Fruit fly (Drosophila melanogaster): ENCODE results near the gene Oat.

Oat gene

DNA sequence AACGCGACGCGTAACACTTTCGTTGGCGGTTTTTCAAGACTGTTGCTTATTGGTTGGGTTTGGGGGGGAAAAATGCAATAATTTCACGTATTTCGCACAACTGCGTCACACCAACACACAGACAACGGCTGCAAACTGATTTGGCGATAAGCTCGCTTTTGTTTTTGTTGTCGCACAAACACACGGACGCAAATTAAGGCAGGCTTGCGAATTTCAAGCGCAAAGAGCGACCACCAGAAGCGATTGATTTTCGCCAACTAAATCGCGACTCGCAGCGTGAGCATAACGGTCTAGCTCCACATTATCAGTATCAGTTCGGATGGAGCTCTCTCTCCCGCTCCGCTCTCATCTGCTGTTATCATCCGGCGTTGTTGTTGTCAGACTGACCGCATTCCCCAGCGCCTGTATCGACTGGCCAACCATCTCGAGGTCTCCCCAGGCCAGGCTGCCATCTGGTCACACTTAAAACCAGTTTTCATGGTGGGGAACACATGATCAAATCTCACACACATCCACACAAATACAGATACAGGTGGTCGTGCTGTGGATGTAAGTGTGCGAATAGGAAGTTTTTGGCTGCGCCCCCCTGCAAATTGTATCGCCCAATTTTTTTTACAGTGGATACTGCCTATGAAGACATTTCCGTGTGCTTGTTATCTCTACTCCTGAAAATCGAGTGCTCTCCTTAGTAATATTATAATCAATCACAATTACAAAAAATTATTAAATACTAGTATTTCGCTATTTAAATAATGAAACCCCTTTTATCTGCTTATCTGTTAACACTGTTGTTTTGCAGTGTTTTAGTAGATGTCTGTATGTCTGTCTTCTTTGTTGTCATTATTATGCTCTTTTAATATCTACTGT is 16.7 kb downstream of the Oat start:
- TF ChIP-seq CrebA (GFP tag; optimal IDR thresholded peaks at IDR 0.05; ENCODE audit: borderline replicate concordance) (peak; percentile 51), ey (GFP tag; optimal IDR thresholded peaks at IDR 0.05) (peak; percentile 72), jim (GFP tag; optimal IDR thresholded peaks at IDR 0.05) (no peak), dmrt93B (GFP tag; optimal IDR thresholded peaks at IDR 0.05) (peak; percentile 52), OdsH (GFP tag; optimal IDR thresholded peaks at IDR 0.05) (peak; percentile 65), Vsx2 (GFP tag; optimal IDR thresholded peaks at IDR 0.05; ENCODE audit: partially characterized antibody) (peak; percentile 67), brk (GFP tag; optimal IDR thresholded peaks at IDR 0.05) (peak; percentile 48), dl (GFP tag; optimal IDR thresholded peaks at IDR 0.05; ENCODE audit: insufficient read depth in 1 of 2, partially characterized antibody in 2 of 2) (peak; percentile 88 to 91), dsf (GFP tag; optimal IDR thresholded peaks at IDR 0.05; ENCODE audit: borderline replicate concordance) (no peak), GATAd (GFP tag; optimal IDR thresholded peaks at IDR 0.05) (peak; percentile 68), N (GFP tag; optimal IDR thresholded peaks at IDR 0.05) (peak; percentile 3), sv (GFP tag; optimal IDR thresholded peaks at IDR 0.05) (peak; percentile 70), usp (GFP tag; optimal IDR thresholded peaks at IDR 0.05) (no peak), psq (GFP tag; optimal IDR thresholded peaks at IDR 0.05) (peak; percentile 60), Hr78 (GFP tag; optimal IDR thresholded peaks at IDR 0.05) (no peak), woc (GFP tag; optimal IDR thresholded peaks at IDR 0.05) (peak; percentile 50), rgr (GFP tag; optimal IDR thresholded peaks at IDR 0.05) (peak; percentile 73), sage (GFP tag; optimal IDR thresholded peaks at IDR 0.05) (peak; percentile 54), Rel (GFP tag; optimal IDR thresholded peaks at IDR 0.05) (no peak), Rel (tag; optimal IDR thresholded peaks at IDR 0.05) (peak; percentile 96), Abd-B (GFP tag; optimal IDR thresholded peaks at IDR 0.05) (no peak), Dif (GFP tag; optimal IDR thresholded peaks at IDR 0.05; ENCODE audit: partially characterized antibody) (peak; percentile 89), CG9705 (GFP tag; optimal IDR thresholded peaks at IDR 0.05) (no peak), Sp1 (GFP tag; optimal IDR thresholded peaks at IDR 0.05) (peak; percentile 52), pan (optimal IDR thresholded peaks at IDR 0.05) (no peak), lola (GFP tag; optimal IDR thresholded peaks at IDR 0.05) (no peak), Myc (optimal IDR thresholded peaks at IDR 0.05) (no peak), br (GFP tag; optimal IDR thresholded peaks at IDR 0.05) (peak; percentile 44), Jra (GFP tag; optimal IDR thresholded peaks at IDR 0.05) (no peak), CG32264 (GFP tag; optimal IDR thresholded peaks at IDR 0.05) (no peak), tai (GFP tag; optimal IDR thresholded peaks at IDR 0.05) (no peak), Dfd (GFP tag; optimal IDR thresholded peaks at IDR 0.05) (no peak), h (GFP tag; optimal IDR thresholded peaks at IDR 0.05) (peak; percentile 83), fru (GFP tag; optimal IDR thresholded peaks at IDR 0.05) (peak; percentile 59), Hnf4 (GFP tag; optimal IDR thresholded peaks at IDR 0.05) (peak; percentile 46), HLH106 (tag; optimal IDR thresholded peaks at IDR 0.05) (peak; percentile 71), Hr83 (GFP tag; optimal IDR thresholded peaks at IDR 0.05; ENCODE audit: poor library complexity, severe bottlenecking) (peak; percentile 4), Mio (GFP tag; optimal IDR thresholded peaks at IDR 0.05) (no peak), foxo (GFP tag; optimal IDR thresholded peaks at IDR 0.05) (peak in 1 of 2 experiments; percentile 61)

DNA sequence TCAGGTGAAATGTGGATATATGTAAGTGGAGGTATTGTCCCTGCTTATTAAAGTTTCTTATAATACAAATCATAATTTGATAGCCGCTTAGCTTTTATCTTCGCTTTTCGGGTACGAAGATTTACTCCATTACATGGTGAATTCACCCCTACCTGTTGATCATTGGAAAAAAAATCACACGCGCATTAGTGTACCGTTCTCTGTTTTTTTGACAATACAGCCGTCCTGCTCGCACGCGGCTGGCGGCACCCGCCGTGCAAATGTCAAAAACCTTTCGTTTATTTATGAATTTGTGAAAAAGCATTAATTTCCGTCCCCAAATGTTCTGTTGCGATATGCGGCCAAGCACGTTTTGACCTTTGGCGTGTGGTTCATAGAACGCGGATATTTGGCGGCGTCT is 17.8 kb downstream of the Oat start:
- TF ChIP-seq brk (GFP tag; optimal IDR thresholded peaks at IDR 0.05) (no peak), Jra (GFP tag; optimal IDR thresholded peaks at IDR 0.05) (no peak), Rel (GFP tag; optimal IDR thresholded peaks at IDR 0.05) (no peak), Rel (tag; optimal IDR thresholded peaks at IDR 0.05) (peak; percentile 81)
